Fruit fly (Drosophila melanogaster): ENCODE data around the gene Surf6.

- TF ChIP-seq fru (GFP tag; optimal IDR thresholded peaks at IDR 0.05), result no peak
- TF ChIP-seq foxo (GFP tag; optimal IDR thresholded peaks at IDR 0.05), result no peak
- no peak for TF ChIP-seq CG32264 (GFP tag; optimal IDR thresholded peaks at IDR 0.05)
- no peak for TF ChIP-seq pan (optimal IDR thresholded peaks at IDR 0.05)
Observed at dm6 chr3R:19858944-19859343, 45.7 kb downstream of the Surf6 start.

Measured in whole organism, wandering third instar larva.